Worm (Caenorhabditis elegans): Measurements from ENCODE around the gene sri-74.

ce11 chrII:2628401-2628800 is 45.5 kb upstream of the sri-74 start:
- TF ChIP-seq ama-1 (optimal IDR thresholded peaks at IDR 0.05): no peak
- no peak for TF ChIP-seq lin-15B (tag; optimal IDR thresholded peaks at IDR 0.05)
- TF ChIP-seq elt-1 (tag; optimal IDR thresholded peaks at IDR 0.05): no peak
- no peak for TF ChIP-seq unc-39 (tag; optimal IDR thresholded peaks at IDR 0.05)
- no peak for TF ChIP-seq ceh-82 (tag; optimal IDR thresholded peaks at IDR 0.05)
- no peak for TF ChIP-seq egl-27 (tag; optimal IDR thresholded peaks at IDR 0.05)
- TF ChIP-seq ztf-11 (tag; optimal IDR thresholded peaks at IDR 0.05): no peak
- TF ChIP-seq nhr-77 (tag; optimal IDR thresholded peaks at IDR 0.05): no peak
- TF ChIP-seq elt-3 (tag; optimal IDR thresholded peaks at IDR 0.05): no peak
- no peak for TF ChIP-seq mdl-1 (tag; optimal IDR thresholded peaks at IDR 0.05)

All from whole organism, L3 larva.